Worm (Caenorhabditis elegans): ENCODE data around the gene F45E1.4.

DNA sequence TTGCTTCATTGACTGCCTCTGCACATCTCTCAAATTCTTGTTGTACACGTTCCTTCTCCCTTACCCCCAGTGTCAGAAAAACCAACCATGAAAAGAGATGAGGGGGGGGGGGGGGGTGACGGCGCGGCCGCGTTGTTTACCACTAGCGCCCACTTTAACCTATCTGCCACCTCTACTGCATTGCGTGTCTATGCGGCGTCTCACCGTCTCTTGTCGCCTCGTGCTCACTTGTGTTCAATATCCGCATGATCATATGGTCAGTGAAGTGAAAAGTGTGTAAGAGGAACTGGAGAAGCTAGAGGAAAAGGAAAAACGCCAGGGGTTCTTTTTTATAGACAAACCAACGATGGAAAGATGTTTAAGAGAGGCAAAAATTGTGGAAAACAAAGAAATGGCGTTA lies 33.9 kb downstream of the F45E1.4 start:
- TF ChIP-seq ama-1 (optimal IDR thresholded peaks at IDR 0.05): peak; percentile 91
- TF ChIP-seq pqm-1 (tag; optimal IDR thresholded peaks at IDR 0.05): peak; percentile 63
- TF ChIP-seq aly-2 (tag; optimal IDR thresholded peaks at IDR 0.05): no peak
- peak; percentile 32 for TF ChIP-seq snpc-4 (tag; optimal IDR thresholded peaks at IDR 0.05)
- TF ChIP-seq skn-1 (tag; optimal IDR thresholded peaks at IDR 0.05): peak; percentile 23
- no peak for TF ChIP-seq zag-1 (tag; optimal IDR thresholded peaks at IDR 0.05)
- no peak for TF ChIP-seq ztf-11 (tag; optimal IDR thresholded peaks at IDR 0.05)
- no peak for TF ChIP-seq fos-1 (tag; optimal IDR thresholded peaks at IDR 0.05)
- peak; percentile 64 for TF ChIP-seq nhr-77 (tag; optimal IDR thresholded peaks at IDR 0.05)
